Worm (Caenorhabditis elegans): ENCODE results near the gene srw-42.

Gene srw-42

DNA sequence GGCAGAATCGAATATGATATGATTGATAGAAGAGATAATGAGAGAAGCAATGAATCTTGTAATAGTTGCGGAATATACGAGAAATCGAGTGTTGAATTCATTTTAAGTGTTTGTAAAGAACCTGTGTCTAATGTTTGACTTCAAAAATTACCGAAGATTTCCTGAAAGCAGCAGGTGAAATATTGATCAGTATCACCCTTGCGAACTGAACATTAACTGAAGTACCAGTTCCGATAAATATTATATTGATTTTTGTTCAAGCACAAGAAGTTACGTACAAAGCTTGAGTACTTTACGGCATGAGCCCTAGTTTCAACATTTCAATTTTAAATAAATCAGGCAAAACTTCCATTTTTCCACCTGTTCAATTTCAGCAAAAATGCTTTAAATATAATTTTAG is 14.4 kb downstream of the srw-42 start, which contains the start of gene srz-103:
Gene srz-103 (minus strand): TSS at position 101 of the 400 bp plus-strand sequence.
- no peak for TF ChIP-seq elt-2 (tag; optimal IDR thresholded peaks at IDR 0.05)
- TF ChIP-seq ceh-88 (GFP tag; IDR thresholded peaks at IDR 0.05) = no peak
- no peak for TF ChIP-seq pqm-1 (tag; optimal IDR thresholded peaks at IDR 0.05)
- TF ChIP-seq ceh-90 (tag; optimal IDR thresholded peaks at IDR 0.05) = no peak
- TF ChIP-seq lin-35 (GFP tag; optimal IDR thresholded peaks at IDR 0.05) = no peak
- TF ChIP-seq nhr-20 (tag; optimal IDR thresholded peaks at IDR 0.05) = no peak
- TF ChIP-seq snu-23 (GFP tag; optimal IDR thresholded peaks at IDR 0.05) = no peak
- TF ChIP-seq ztf-4 (tag; optimal IDR thresholded peaks at IDR 0.05) = no peak
- TF ChIP-seq lin-14 (GFP tag; optimal IDR thresholded peaks at IDR 0.05) = no peak
- no peak for TF ChIP-seq isw-1 (GFP tag; IDR thresholded peaks at IDR 0.05)
- TF ChIP-seq lir-3 (tag; optimal IDR thresholded peaks at IDR 0.05; ENCODE audit: poor library complexity) = no peak
- no peak for TF ChIP-seq grh-1 (GFP tag; IDR thresholded peaks at IDR 0.05)
- no peak for TF ChIP-seq unc-98 (GFP tag; IDR thresholded peaks at IDR 0.05)
- no peak for TF ChIP-seq sup-37 (GFP tag; optimal IDR thresholded peaks at IDR 0.05)

DNA sequence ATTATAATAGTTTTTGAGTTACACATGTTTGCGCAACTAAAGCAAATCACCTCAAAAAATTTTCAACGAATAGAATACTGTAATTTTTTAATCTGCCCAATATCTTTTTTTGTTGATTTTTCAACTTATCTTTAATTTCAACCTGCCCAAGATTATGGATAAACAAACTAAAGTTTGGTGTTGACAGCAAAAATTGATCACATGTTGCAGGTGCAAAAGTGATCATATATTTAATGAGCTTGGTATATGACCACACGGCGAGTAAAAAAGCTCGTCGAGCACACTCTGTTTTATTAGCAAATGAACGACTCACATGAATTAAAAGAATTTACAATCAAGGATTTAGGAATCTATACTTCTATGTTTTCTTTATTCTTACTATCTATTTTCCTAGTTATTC is 18.1 kb downstream of the srw-42 start, which contains the start of gene srz-1:
Gene srz-1 (plus strand): TSS at position 301 of the 400 bp plus-strand sequence.
- TF ChIP-seq swsn-7 (tag; optimal IDR thresholded peaks at IDR 0.05) = no peak
- TF ChIP-seq irx-1 (tag; optimal IDR thresholded peaks at IDR 0.05) = no peak
- no peak for TF ChIP-seq sptf-1 (tag; optimal IDR thresholded peaks at IDR 0.05)
- TF ChIP-seq nhr-76 (tag; optimal IDR thresholded peaks at IDR 0.05) = no peak
- TF ChIP-seq lin-14 (GFP tag; optimal IDR thresholded peaks at IDR 0.05) = no peak
- no peak for TF ChIP-seq pag-3 (tag; optimal IDR thresholded peaks at IDR 0.05; ENCODE audit: borderline replicate concordance, insufficient read depth)
- TF ChIP-seq snu-23 (GFP tag; optimal IDR thresholded peaks at IDR 0.05) = no peak
- no peak for TF ChIP-seq mab-9 (GFP tag; IDR thresholded peaks at IDR 0.05)
- no peak for TF ChIP-seq nhr-12 (tag; optimal IDR thresholded peaks at IDR 0.05)
- TF ChIP-seq grh-1 (GFP tag; IDR thresholded peaks at IDR 0.05) = no peak
- TF ChIP-seq F16B12.6 (tag; optimal IDR thresholded peaks at IDR 0.05) = no peak
- TF ChIP-seq hlh-17 (GFP tag; optimal IDR thresholded peaks at IDR 0.05; ENCODE audit: borderline replicate concordance) = no peak
- no peak for TF ChIP-seq tlp-1 (tag; optimal IDR thresholded peaks at IDR 0.05)
- no peak for TF ChIP-seq lin-13 (GFP tag; optimal IDR thresholded peaks at IDR 0.05)
- TF ChIP-seq dpl-1 (GFP tag; optimal IDR thresholded peaks at IDR 0.05) = no peak
- no peak for TF ChIP-seq mep-1 (tag; optimal IDR thresholded peaks at IDR 0.05)

DNA sequence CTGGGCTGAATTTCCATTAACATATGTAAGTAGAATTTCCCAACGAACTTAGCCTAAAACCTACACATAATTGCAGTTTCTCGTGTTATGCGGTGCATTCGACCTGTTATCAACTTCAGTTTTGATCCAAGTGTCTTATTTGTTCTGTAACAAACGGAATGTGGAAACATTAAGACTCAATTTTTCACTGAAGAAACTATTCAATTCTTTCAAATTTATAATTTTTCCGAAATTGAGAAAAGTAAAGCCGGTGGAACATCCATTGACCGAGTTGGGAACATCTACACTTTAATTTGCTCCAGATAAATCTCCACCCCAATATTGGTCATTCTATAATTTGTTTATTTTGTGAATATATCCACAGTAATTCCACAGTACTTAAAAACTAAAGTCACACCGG is 19.2 kb downstream of the srw-42 start:
- TF ChIP-seq hpl-2 (GFP tag; optimal IDR thresholded peaks at IDR 0.05) (no peak), swsn-7 (tag; optimal IDR thresholded peaks at IDR 0.05) (no peak), egl-27 (tag; optimal IDR thresholded peaks at IDR 0.05) (no peak), egl-13 (tag; optimal IDR thresholded peaks at IDR 0.05) (no peak), fkh-8 (tag; optimal IDR thresholded peaks at IDR 0.05) (no peak), nhr-77 (tag; optimal IDR thresholded peaks at IDR 0.05) (no peak), snu-23 (GFP tag; optimal IDR thresholded peaks at IDR 0.05) (no peak), ets-5 (GFP tag; IDR thresholded peaks at IDR 0.05) (no peak), fkh-10 (GFP tag; optimal IDR thresholded peaks at IDR 0.05) (no peak), nhr-47 (tag; optimal IDR thresholded peaks at IDR 0.05) (no peak), ceh-90 (tag; optimal IDR thresholded peaks at IDR 0.05) (no peak), tbx-2 (tag; optimal IDR thresholded peaks at IDR 0.05) (no peak), pag-3 (tag; optimal IDR thresholded peaks at IDR 0.05; ENCODE audit: borderline replicate concordance, insufficient read depth) (no peak), nhr-20 (tag; optimal IDR thresholded peaks at IDR 0.05) (no peak), jun-1 (tag; optimal IDR thresholded peaks at IDR 0.05) (no peak)

DNA sequence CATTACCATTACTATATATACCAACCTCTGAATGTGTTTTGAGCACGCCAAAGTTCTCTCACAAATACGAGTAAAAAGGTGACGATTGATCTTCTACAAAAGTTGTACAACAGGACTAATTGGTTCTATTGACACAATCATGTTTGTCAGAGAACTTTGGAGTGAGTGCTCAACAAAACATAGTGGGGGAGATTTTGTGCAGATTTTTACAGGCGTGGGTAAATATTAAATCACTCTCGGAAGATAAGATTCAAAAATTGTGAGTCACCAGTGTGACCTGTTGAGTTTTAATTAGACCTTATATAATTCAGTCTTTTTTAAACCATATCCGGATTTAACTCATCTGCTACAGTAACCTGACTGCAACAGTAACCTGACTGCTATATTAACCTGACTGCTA is 21.4 kb downstream of the srw-42 start, which contains the start of gene F14F8.8:
Gene F14F8.8 (minus strand): TSS at position 101 of the 400 bp plus-strand sequence.
- TF ChIP-seq unc-86 (tag; optimal IDR thresholded peaks at IDR 0.05) (no peak), nhr-237 (tag; optimal IDR thresholded peaks at IDR 0.05) (no peak)

Measured in whole organism, L1 larva.